Fruit fly (Drosophila melanogaster): ENCODE results near the gene CG3847.

The CG3847 gene

DNA sequence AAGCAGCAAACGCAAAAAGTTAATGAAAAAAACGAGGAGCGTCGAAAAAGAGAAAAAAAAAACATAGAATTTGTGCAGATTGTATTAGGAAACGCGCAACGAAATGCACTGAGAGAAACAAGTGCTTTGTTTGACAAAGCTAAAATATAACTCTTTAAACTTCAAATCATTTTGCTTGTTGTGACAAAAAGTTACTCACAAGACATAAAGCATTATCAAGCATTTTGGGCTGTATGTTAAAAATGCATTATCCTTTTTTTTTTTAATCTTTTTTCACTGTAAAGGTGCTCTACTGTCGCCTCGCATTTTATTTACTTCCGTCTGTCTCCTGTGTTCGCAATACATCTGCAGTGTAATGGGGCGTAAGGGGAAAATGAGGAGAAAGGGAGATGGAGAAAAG is 29.8 kb downstream of the CG3847 start:
- no peak for TF ChIP-seq danr (GFP tag; IDR thresholded peaks at IDR 0.05)
- peak; percentile 7 for TF ChIP-seq CG7556 (GFP tag; optimal IDR thresholded peaks at IDR 0.05)
- peak; percentile 40 for TF ChIP-seq Fer1 (GFP tag; optimal IDR thresholded peaks at IDR 0.05)
- TF ChIP-seq CG8388 (GFP tag; optimal IDR thresholded peaks at IDR 0.05), result no peak
- TF ChIP-seq Blimp-1 (GFP tag; optimal IDR thresholded peaks at IDR 0.05), result peak; percentile 11
- TF ChIP-seq Hr51 (GFP tag; optimal IDR thresholded peaks at IDR 0.05), result peak in 1 of 2 experiments; percentile 24
- TF ChIP-seq CG10209 (GFP tag; optimal IDR thresholded peaks at IDR 0.05), result peak; percentile 14
- no peak for TF ChIP-seq h (optimal IDR thresholded peaks at IDR 0.05)
- 0 out of 2 replicates have a peak, but pooled peaks have one; percentile 13 for TF ChIP-seq HLH3B (GFP tag; IDR thresholded peaks at IDR 0.05)
- peak; percentile 27 for TF ChIP-seq nmo (GFP tag; optimal IDR thresholded peaks at IDR 0.05)
- TF ChIP-seq sisA (GFP tag; IDR thresholded peaks at IDR 0.05), result peak; percentile 27; the same call in 1 of the 2 replicates
- peak; percentile 14 for TF ChIP-seq CG8944 (GFP tag; optimal IDR thresholded peaks at IDR 0.05)
- peak; percentile 15 for TF ChIP-seq CG13424 (tag; optimal IDR thresholded peaks at IDR 0.05)
- peak; percentile 1 for TF ChIP-seq CG6765 (GFP tag; optimal IDR thresholded peaks at IDR 0.05)
- peak; percentile 26 for TF ChIP-seq Oli (tag; optimal IDR thresholded peaks at IDR 0.05)
- TF ChIP-seq dmrt99B (tag; optimal IDR thresholded peaks at IDR 0.05), result peak; percentile 52
- TF ChIP-seq sim (GFP tag; IDR thresholded peaks at IDR 0.05), result no peak
- TF ChIP-seq dysf (GFP tag; IDR thresholded peaks at IDR 0.05), result peak; percentile 42; the same call in 1 of the 3 replicates
- peak; percentile 3 for TF ChIP-seq Fer3 (tag; optimal IDR thresholded peaks at IDR 0.05)
- peak; percentile 84 for TF ChIP-seq Med (GFP tag)
- peak in 1 of 2 experiments; percentile 5 for TF ChIP-seq bsh (GFP tag; optimal IDR thresholded peaks at IDR 0.05)
- TF ChIP-seq PHDP (tag; optimal IDR thresholded peaks at IDR 0.05), result peak; percentile 24
- TF ChIP-seq CG7745 (tag; optimal IDR thresholded peaks at IDR 0.05), result no peak
- TF ChIP-seq sens (GFP tag), result peak; percentile 45
- TF ChIP-seq CkIIα-i1 (GFP tag; IDR thresholded peaks at IDR 0.05), result no peak
- TF ChIP-seq Hmr (GFP tag; optimal IDR thresholded peaks at IDR 0.05), result peak; percentile 45
- peak; percentile 26; the same call in 1 of the 3 replicates for TF ChIP-seq tgo (GFP tag; IDR thresholded peaks at IDR 0.05)
- peak; percentile 52 for TF ChIP-seq slbo (GFP tag; IDR thresholded peaks at IDR 0.05)
- TF ChIP-seq CG30403 (GFP tag; optimal IDR thresholded peaks at IDR 0.05), result peak; percentile 15
- no peak for TF ChIP-seq Nf-YA (GFP tag; IDR thresholded peaks at IDR 0.05)
- peak; percentile 21 for TF ChIP-seq phol (tag; optimal IDR thresholded peaks at IDR 0.05)
- TF ChIP-seq gem (tag; optimal IDR thresholded peaks at IDR 0.05), result peak; percentile 54
- TF ChIP-seq CG18599 (GFP tag; optimal IDR thresholded peaks at IDR 0.05), result peak; percentile 50
- TF ChIP-seq Spps (tag; optimal IDR thresholded peaks at IDR 0.05), result no peak
- no peak for TF ChIP-seq trem (tag; optimal IDR thresholded peaks at IDR 0.05)
- TF ChIP-seq br (optimal IDR thresholded peaks at IDR 0.05), result no peak
- peak; percentile 31 for TF ChIP-seq ind (GFP tag; optimal IDR thresholded peaks at IDR 0.05)
- TF ChIP-seq CG12391 (tag; optimal IDR thresholded peaks at IDR 0.05), result peak; percentile 14
- TF ChIP-seq CG31441 (GFP tag; IDR thresholded peaks at IDR 0.05), result no peak
- TF ChIP-seq CG9727 (GFP tag; optimal IDR thresholded peaks at IDR 0.05), result peak; percentile 12
- TF ChIP-seq Meics (GFP tag; optimal IDR thresholded peaks at IDR 0.05), result peak; percentile 37
- 0 out of 3 replicates have a peak, but pooled peaks have one; percentile 35 for TF ChIP-seq ci (GFP tag; IDR thresholded peaks at IDR 0.05)
- TF ChIP-seq Pdp1 (GFP tag; optimal IDR thresholded peaks at IDR 0.05), result peak in 1 of 2 experiments; percentile 19
- no peak for TF ChIP-seq az2 (GFP tag; optimal IDR thresholded peaks at IDR 0.05)
- peak; percentile 23 for TF ChIP-seq grau (tag; optimal IDR thresholded peaks at IDR 0.05)
- peak; percentile 50 for TF ChIP-seq CG11504 (tag; optimal IDR thresholded peaks at IDR 0.05)
- peak; percentile 39 for TF ChIP-seq CG15269 (tag; optimal IDR thresholded peaks at IDR 0.05)
- peak; percentile 20 for TF ChIP-seq Hsf (GFP tag; optimal IDR thresholded peaks at IDR 0.05)
- TF ChIP-seq Atf3 (GFP tag; optimal IDR thresholded peaks at IDR 0.05), result no peak
- peak; percentile 27 for TF ChIP-seq mam (GFP tag; optimal IDR thresholded peaks at IDR 0.05)
